Worm (Caenorhabditis elegans) whole organism, dauer: ENCODE results near the gene rab-1.

Experiments used
- unc-62 ChIP-seq: sonication (generic microtip); optimal IDR thresholded peaks from 2 replicates; lab custom pipeline; 2017; ENCODE audit warnings: missing biosample characterization, missing genetic modification reagents, missing genetic modification characterization

Gene rab-1

ce11 chrV:1263939-1264823, at the start of gene rab-1, which contains the start of gene C39F7.5:
rab-1 (minus strand) TSS chrV:1263989.
C39F7.5 (plus strand) TSS chrV:1264773.
- no peak for TF ChIP-seq unc-62 (GFP tag; lab: Kevin White, UChicago)

- no peak for TF ChIP-seq unc-62 (GFP tag; lab: Kevin White, UChicago)
Observed at ce11 chrV:1313274-1313673, 49.5 kb upstream of the rab-1 start.

ce11 chrV:1307730-1308129, 43.9 kb upstream of the rab-1 start:
- no peak for TF ChIP-seq unc-62 (GFP tag; lab: Kevin White, UChicago)

DNA sequence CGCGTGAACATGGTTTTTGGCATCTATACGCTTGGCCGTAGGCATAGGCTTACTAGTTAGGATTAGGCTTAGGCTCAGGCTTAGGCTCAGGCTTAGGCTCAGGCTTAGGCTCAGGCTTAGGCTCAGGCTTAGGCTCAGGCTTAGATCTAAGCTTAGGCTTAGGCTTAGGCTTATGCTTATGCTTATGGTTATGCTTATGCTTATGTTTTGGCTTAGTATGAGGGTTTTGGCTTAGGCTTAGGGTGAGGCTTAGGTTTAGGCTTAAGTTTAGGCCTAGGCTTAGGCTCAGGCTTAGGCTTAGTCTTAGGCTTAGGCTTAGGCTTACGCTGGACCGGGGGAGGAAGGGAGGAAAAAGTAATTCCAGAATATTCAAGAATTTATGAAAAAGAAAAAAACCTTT, 42.1 kb upstream of the rab-1 start:
- no peak for TF ChIP-seq unc-62 (GFP tag; lab: Kevin White, UChicago)

DNA sequence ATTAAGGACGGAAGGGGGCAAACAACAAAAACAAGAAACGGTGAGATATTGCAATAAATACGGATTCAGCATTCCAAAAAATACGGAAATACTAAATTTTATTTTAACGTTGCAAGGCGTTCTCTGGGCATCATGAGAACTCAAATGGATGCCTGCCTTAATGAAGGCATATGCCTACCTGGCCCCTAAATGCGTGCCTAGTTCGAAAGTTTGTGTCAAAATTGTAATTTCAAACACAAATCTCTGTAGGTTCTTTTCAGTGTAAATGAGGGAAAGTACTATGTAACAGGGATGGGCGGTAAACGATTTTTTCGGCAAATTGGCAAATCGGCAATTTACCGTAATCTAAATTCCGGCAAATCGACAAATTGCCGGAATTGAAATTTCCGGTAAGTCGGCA, 38.3 kb upstream of the rab-1 start:
- TF ChIP-seq unc-62 (GFP tag; lab: Kevin White, UChicago): no peak

DNA sequence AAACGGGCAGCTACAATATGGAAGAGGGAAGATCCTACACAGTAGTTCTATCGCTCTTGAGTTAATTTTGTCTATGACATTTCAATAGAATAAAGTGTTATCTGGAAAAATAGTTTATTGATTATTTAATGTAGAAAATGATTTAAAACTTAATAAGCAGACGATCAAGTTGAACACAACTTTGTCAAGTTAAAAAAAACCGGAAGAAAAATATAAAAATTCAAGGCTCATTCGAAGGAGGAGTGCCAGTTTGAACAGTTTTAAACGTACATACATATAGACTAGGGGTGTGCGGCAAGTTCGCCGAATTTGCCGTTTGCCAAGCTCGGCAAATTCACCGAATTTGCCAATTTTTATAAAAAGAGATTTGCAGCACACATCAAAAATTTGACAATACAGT, 35.4 kb upstream of the rab-1 start, which contains the start of gene egl-2:
egl-2 (minus strand) TSS at position 101 of the 400 bp plus-strand sequence.
- no peak for TF ChIP-seq unc-62 (GFP tag; lab: Kevin White, UChicago)

- TF ChIP-seq unc-62 (GFP tag; lab: Kevin White, UChicago): no peak
Observed at ce11 chrV:1287276-1287675, 23.5 kb upstream of the rab-1 start.

ce11 chrV:1285657-1286123, 21.9 kb upstream of the rab-1 start, which contains the start of gene tank-1:
tank-1 (minus strand) TSS chrV:1285707.
- TF ChIP-seq unc-62 (GFP tag; lab: Kevin White, UChicago): no peak

DNA sequence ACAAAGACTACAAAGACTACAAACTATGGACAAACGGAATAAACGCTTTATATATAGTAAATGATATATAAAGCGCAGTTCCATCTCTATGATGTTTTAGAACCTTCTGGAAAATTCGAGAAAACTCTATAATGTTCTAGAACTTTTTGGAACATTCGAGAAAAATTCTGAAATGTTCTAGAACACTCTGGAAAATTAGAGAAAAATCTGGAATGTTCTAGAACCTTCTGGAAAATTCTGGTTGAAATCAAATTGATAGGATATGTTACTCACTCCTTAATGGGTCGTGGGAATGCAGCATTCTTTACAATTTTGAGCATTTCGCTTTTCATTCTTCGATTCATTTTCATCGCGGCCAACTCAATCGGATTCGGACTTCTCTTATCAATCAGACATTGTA, 14.7 kb upstream of the rab-1 start:
- TF ChIP-seq unc-62 (GFP tag; lab: Kevin White, UChicago): no peak

- no peak for TF ChIP-seq unc-62 (GFP tag; lab: Kevin White, UChicago)
Observed at ce11 chrV:1277926-1278325, 14.1 kb upstream of the rab-1 start.

ce11 chrV:1275924-1276323, 12.1 kb upstream of the rab-1 start, which contains the start of gene Y75B7B.2:
Y75B7B.2 (minus strand) TSS chrV:1276024.
- TF ChIP-seq unc-62 (GFP tag; lab: Kevin White, UChicago): no peak

ce11 chrV:1270611-1271010, 6.8 kb upstream of the rab-1 start, which contains the start of gene Y75B7B.1:
Y75B7B.1 (plus strand) TSS chrV:1270911.
- no peak for TF ChIP-seq unc-62 (GFP tag; lab: Kevin White, UChicago)

- no peak for TF ChIP-seq unc-62 (GFP tag; lab: Kevin White, UChicago)
Observed at ce11 chrV:1266540-1266939, 2.8 kb upstream of the rab-1 start.

DNA sequence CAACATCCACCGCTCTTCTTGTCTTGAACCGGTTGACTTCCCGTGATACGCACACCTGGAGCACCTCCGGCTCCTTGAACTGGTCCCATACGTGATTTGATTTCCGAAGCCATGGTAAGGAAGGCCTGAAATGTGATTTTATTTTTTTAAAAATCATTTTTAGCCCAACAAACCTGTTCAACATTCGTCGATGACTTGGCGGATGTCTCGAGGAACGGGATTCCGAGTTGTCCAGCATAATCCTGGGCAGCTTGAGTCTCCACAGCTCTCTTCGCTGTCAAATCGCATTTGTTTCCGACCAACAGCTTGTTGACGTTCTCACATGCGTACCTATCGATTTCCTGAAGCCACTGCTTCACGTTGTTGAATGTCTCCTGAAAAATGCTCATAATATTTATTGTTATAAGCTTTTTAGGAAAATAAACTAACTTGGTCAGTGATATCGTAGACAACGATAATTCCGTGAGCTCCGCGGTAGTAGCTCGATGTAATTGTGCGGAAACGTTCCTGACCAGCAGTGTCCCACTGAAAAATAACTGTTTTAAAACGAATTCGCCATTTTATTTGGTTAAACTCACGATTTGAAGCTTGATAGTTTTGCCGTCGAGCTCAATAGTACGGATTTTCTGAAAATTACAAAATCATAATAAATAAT, 584 bp downstream of the rab-1 start:
- no peak for TF ChIP-seq unc-62 (GFP tag; lab: Kevin White, UChicago)

DNA sequence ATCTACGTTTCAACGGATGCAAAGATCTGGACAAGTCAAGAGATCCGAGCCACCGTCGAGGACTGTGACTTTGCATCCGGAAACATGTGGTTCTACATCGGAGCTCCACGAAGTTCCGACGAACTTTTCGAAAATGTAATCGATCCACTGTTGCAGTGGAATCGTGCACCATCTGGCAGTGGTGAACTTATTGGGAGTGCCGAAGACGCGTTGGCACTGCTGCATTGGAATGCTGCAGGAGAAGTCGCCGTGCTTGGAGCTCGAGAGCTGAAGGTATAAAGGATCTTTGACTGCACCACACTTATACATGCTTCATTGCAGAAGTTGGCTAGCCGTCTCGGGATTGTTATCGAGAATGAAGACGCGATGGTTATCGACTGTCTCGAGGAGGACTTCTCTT, 1.8 kb downstream of the rab-1 start:
- no peak for TF ChIP-seq unc-62 (GFP tag; lab: Kevin White, UChicago)

ce11 chrV:1260042-1260441, 3.7 kb downstream of the rab-1 start, which contains the start of gene C39F7.1:
C39F7.1 (plus strand) TSS chrV:1260342.
- no peak for TF ChIP-seq unc-62 (GFP tag; lab: Kevin White, UChicago)
